Fruit fly (Drosophila melanogaster): ENCODE data around the gene CG9356.

The CG9356 gene

dm6 chr3R:9404104-9404512 lies at the start of gene CG9356, which contains the start of the genes BBIP1 and CG8135 (continued):
- TF ChIP-seq Trl (optimal IDR thresholded peaks at IDR 0.05) (no peak), Trl (GFP tag; optimal IDR thresholded peaks at IDR 0.05) (peak; percentile 84), Hey (tag; optimal IDR thresholded peaks at IDR 0.05) (no peak), onecut (GFP tag; IDR thresholded peaks at IDR 0.05) (peak; percentile 86), gt (GFP tag; IDR thresholded peaks at IDR 0.05) (no peak), CG10274 (GFP tag; optimal IDR thresholded peaks at IDR 0.05) (no peak), Opbp (GFP tag; IDR thresholded peaks at IDR 0.05; ENCODE audit: partially characterized antibody) (peak; percentile 62), bsh (GFP tag; optimal IDR thresholded peaks at IDR 0.05) (peak in 1 of 2 experiments; percentile 67), pnt (GFP tag; optimal IDR thresholded peaks at IDR 0.05) (peak; percentile 67), dmrt11E (tag; optimal IDR thresholded peaks at IDR 0.05) (peak; percentile 60), sqz (GFP tag; optimal IDR thresholded peaks at IDR 0.05) (peak; percentile 81), dm (GFP tag; optimal IDR thresholded peaks at IDR 0.05) (peak; percentile 73), CG10366 (GFP tag; IDR thresholded peaks at IDR 0.05) (peak; percentile 73), CG3163 (GFP tag; optimal IDR thresholded peaks at IDR 0.05) (peak; percentile 54), mld (GFP tag; IDR thresholded peaks at IDR 0.05; ENCODE audit: partially characterized antibody) (no peak), crc (GFP tag; optimal IDR thresholded peaks at IDR 0.05) (peak; percentile 61), mirr (GFP tag; optimal IDR thresholded peaks at IDR 0.05) (peak; percentile 70), tgo (GFP tag; IDR thresholded peaks at IDR 0.05) (peak; percentile 60; the same call in 2 of the 3 replicates), Camta (GFP tag; optimal IDR thresholded peaks at IDR 0.05) (peak; percentile 71), HLHmδ (GFP tag; optimal IDR thresholded peaks at IDR 0.05) (no peak), CG7271 (tag; optimal IDR thresholded peaks at IDR 0.05) (peak; percentile 76), fu2 (GFP tag; optimal IDR thresholded peaks at IDR 0.05) (peak; percentile 71), YL-1 (GFP tag; optimal IDR thresholded peaks at IDR 0.05) (peak; percentile 96), pita (GFP tag; optimal IDR thresholded peaks at IDR 0.05) (no peak), CG2129 (GFP tag; IDR thresholded peaks at IDR 0.05; ENCODE audit: partially characterized antibody) (no peak), bab2 (GFP tag; optimal IDR thresholded peaks at IDR 0.05) (peak; percentile 84), CG9215 (GFP tag; IDR thresholded peaks at IDR 0.05) (0 out of 2 replicates have a peak, but pooled peaks have one; percentile 36), CG6813 (GFP tag; optimal IDR thresholded peaks at IDR 0.05) (no peak), odd (GFP tag; optimal IDR thresholded peaks at IDR 0.05) (no peak), pan (optimal IDR thresholded peaks at IDR 0.05) (no peak), pan (GFP tag; optimal IDR thresholded peaks at IDR 0.05 in 1 of 2, IDR thresholded peaks at IDR 0.05 in 1 of 2) (peak in 1 of 2 experiments; percentile 80), CG17385 (GFP tag; optimal IDR thresholded peaks at IDR 0.05) (no peak), Atf6 (GFP tag; IDR thresholded peaks at IDR 0.05) (peak; percentile 69), nom (GFP tag; optimal IDR thresholded peaks at IDR 0.05) (peak; percentile 44), CG32532 (GFP tag; IDR thresholded peaks at IDR 0.05) (peak; percentile 74), seq (GFP tag; IDR thresholded peaks at IDR 0.05) (peak; percentile 46; the same call in 1 of the 2 replicates), h (optimal IDR thresholded peaks at IDR 0.05) (no peak), nerfin-1 (tag; optimal IDR thresholded peaks at IDR 0.05) (peak; percentile 54), CG34422 (GFP tag; IDR thresholded peaks at IDR 0.05) (peak; percentile 80), CG33557 (GFP tag; optimal IDR thresholded peaks at IDR 0.05) (peak; percentile 36), CG4360 (GFP tag; IDR thresholded peaks at IDR 0.05) (peak; percentile 36; the same call in 1 of the 2 replicates), CG8359 (GFP tag; optimal IDR thresholded peaks at IDR 0.05; ENCODE audit: borderline replicate concordance) (no peak), D19A (tag; optimal IDR thresholded peaks at IDR 0.05) (no peak), Poxn (GFP tag; IDR thresholded peaks at IDR 0.05) (no peak), CG11504 (tag; optimal IDR thresholded peaks at IDR 0.05) (no peak), Doc3 (GFP tag; IDR thresholded peaks at IDR 0.05; ENCODE audit: partially characterized antibody) (no peak), CHES-1-like (GFP tag; optimal IDR thresholded peaks at IDR 0.05) (peak; percentile 88), hkb (optimal IDR thresholded peaks at IDR 0.05) (peak; percentile 88), hkb (GFP tag; IDR thresholded peaks at IDR 0.05) (peak; percentile 76), CG12391 (tag; optimal IDR thresholded peaks at IDR 0.05) (peak; percentile 87), jumu (GFP tag; optimal IDR thresholded peaks at IDR 0.05) (peak; percentile 80), CG13123 (GFP tag; optimal IDR thresholded peaks at IDR 0.05) (peak; percentile 66)

All from whole organism, embryonic.